Fruit fly (Drosophila melanogaster): ENCODE measurements around the gene CG9967.
A peak's percentile ranks its signal among the peaks of the same experiment; 100 is the strongest.

Gene CG9967

dm6 chr2L:2394872-2395271 lies 37.7 kb upstream of the CG9967 start:
- peak; percentile 1 for TF ChIP-seq HLH106 (tag; optimal IDR thresholded peaks at IDR 0.05)
- no peak for TF ChIP-seq N (GFP tag; optimal IDR thresholded peaks at IDR 0.05)
- TF ChIP-seq lola (GFP tag; optimal IDR thresholded peaks at IDR 0.05): no peak
- peak; percentile 2 for TF ChIP-seq Sp1 (GFP tag; optimal IDR thresholded peaks at IDR 0.05)
- no peak for TF ChIP-seq CG32264 (GFP tag; optimal IDR thresholded peaks at IDR 0.05)
- no peak for TF ChIP-seq sv (GFP tag; optimal IDR thresholded peaks at IDR 0.05)

dm6 chr2L:2391321-2391720 lies 34.2 kb upstream of the CG9967 start, which contains the start of gene CG46448:
Gene CG46448 (plus strand): TSS chr2L:2391660.
- TF ChIP-seq Abd-B (GFP tag; optimal IDR thresholded peaks at IDR 0.05) (no peak), OdsH (GFP tag; optimal IDR thresholded peaks at IDR 0.05) (no peak), dmrt93B (GFP tag; optimal IDR thresholded peaks at IDR 0.05) (no peak), Jra (GFP tag; optimal IDR thresholded peaks at IDR 0.05) (no peak), br (GFP tag; optimal IDR thresholded peaks at IDR 0.05) (no peak), HLH106 (tag; optimal IDR thresholded peaks at IDR 0.05) (no peak), Sp1 (GFP tag; optimal IDR thresholded peaks at IDR 0.05) (no peak), Hr78 (GFP tag; optimal IDR thresholded peaks at IDR 0.05) (no peak), N (GFP tag; optimal IDR thresholded peaks at IDR 0.05) (no peak), jim (GFP tag; optimal IDR thresholded peaks at IDR 0.05) (no peak), brk (GFP tag; optimal IDR thresholded peaks at IDR 0.05) (no peak), rgr (GFP tag; optimal IDR thresholded peaks at IDR 0.05) (no peak), ey (GFP tag; optimal IDR thresholded peaks at IDR 0.05) (no peak), woc (GFP tag; optimal IDR thresholded peaks at IDR 0.05) (no peak), psq (GFP tag; optimal IDR thresholded peaks at IDR 0.05) (no peak), sv (GFP tag; optimal IDR thresholded peaks at IDR 0.05) (no peak), CrebA (GFP tag; optimal IDR thresholded peaks at IDR 0.05; ENCODE audit: borderline replicate concordance) (no peak), Dif (GFP tag; optimal IDR thresholded peaks at IDR 0.05; ENCODE audit: partially characterized antibody) (no peak), foxo (GFP tag; optimal IDR thresholded peaks at IDR 0.05) (no peak)

DNA sequence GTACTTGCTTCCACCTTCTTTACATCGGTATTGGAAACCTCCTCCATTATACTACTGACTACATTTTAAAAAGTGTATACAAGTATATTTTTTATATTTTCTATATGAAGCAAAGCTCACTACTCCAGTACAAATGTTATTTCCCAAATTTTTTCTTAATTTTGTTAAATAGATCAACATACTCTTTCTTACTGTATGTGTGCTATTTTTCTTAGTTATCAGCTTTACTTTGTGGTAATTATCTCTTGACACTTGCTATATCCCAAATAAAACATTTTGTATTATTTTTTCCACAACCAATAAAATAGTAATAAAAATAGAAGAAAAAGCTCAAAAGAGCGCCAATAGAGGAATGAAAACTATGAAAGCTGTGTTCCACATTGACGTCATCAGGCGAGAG lies 33.4 kb upstream of the CG9967 start, which contains the start of gene CG43750:
Gene CG43750 (minus strand): TSS at position 101 of the 400 bp plus-strand sequence.
- TF ChIP-seq br (GFP tag; optimal IDR thresholded peaks at IDR 0.05) (no peak), CrebA (GFP tag; optimal IDR thresholded peaks at IDR 0.05; ENCODE audit: borderline replicate concordance) (no peak), brk (GFP tag; optimal IDR thresholded peaks at IDR 0.05) (no peak), Rel (GFP tag; optimal IDR thresholded peaks at IDR 0.05) (no peak), Rel (tag; optimal IDR thresholded peaks at IDR 0.05) (no peak), GATAd (GFP tag; optimal IDR thresholded peaks at IDR 0.05) (no peak), Abd-B (GFP tag; optimal IDR thresholded peaks at IDR 0.05) (no peak), psq (GFP tag; optimal IDR thresholded peaks at IDR 0.05) (no peak), Myc (optimal IDR thresholded peaks at IDR 0.05) (no peak), N (GFP tag; optimal IDR thresholded peaks at IDR 0.05) (no peak), HLH106 (tag; optimal IDR thresholded peaks at IDR 0.05) (no peak), Jra (GFP tag; optimal IDR thresholded peaks at IDR 0.05) (no peak), Hr78 (GFP tag; optimal IDR thresholded peaks at IDR 0.05) (no peak), tai (GFP tag; optimal IDR thresholded peaks at IDR 0.05) (no peak), CG32264 (GFP tag; optimal IDR thresholded peaks at IDR 0.05) (no peak)

DNA sequence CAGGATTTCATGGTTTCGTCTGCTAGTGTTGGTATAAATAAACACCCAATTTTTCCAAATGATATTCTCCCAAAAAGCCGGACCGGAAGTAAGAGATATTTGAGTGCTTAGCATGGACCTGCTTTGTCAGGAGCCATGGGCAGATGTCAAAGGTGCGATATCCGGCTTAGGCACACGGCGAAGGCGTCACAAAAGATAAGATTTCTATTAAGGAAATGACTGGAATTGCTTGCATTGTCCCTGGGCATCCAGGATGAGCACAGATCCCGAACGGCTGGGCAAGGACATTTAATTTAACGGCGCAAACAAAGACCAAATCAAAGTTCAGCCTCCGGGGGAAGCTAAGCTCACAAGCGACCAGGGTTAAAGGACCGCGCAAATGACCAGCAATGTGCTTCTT lies 28.5 kb upstream of the CG9967 start, which contains the start of gene CG3557:
Gene CG3557 (minus strand): TSS at position 101 of the 400 bp plus-strand sequence.
- TF ChIP-seq dmrt93B (GFP tag; optimal IDR thresholded peaks at IDR 0.05) (no peak), Dfd (GFP tag; optimal IDR thresholded peaks at IDR 0.05) (no peak), h (GFP tag; optimal IDR thresholded peaks at IDR 0.05) (no peak)

dm6 chr2L:2382971-2383370 lies 25.8 kb upstream of the CG9967 start, which contains the start of gene PIG-Wa:
Gene PIG-Wa (plus strand): TSS chr2L:2383202.
- TF ChIP-seq Dif (GFP tag; optimal IDR thresholded peaks at IDR 0.05; ENCODE audit: partially characterized antibody): peak; percentile 77
- TF ChIP-seq HLH106 (tag; optimal IDR thresholded peaks at IDR 0.05): no peak

DNA sequence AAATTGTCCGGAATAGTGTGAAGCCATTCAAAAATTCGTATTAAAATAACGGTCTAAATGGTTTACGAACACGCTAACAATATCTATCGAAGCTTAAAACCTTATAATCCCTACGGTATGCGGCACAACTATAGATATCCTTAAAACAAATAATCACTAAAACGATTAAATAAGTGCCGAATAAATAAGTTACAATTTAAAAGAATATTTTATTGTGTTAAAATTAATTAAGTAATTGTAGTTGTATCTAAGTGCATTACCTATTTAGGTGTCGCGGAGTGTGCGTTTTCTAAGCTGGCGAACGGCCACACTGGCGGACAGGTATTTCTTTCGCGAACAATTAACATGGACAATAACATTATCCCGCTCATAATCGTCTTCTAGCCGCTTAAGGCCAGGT lies 23.6 kb upstream of the CG9967 start, which contains the start of gene Eogt:
Gene Eogt (plus strand): TSS at position 293 of the 400 bp plus-strand sequence.
- TF ChIP-seq sv (GFP tag; optimal IDR thresholded peaks at IDR 0.05) (peak; percentile 85), brk (GFP tag; optimal IDR thresholded peaks at IDR 0.05) (no peak), GATAd (GFP tag; optimal IDR thresholded peaks at IDR 0.05) (peak; percentile 75), rgr (GFP tag; optimal IDR thresholded peaks at IDR 0.05) (peak; percentile 91), Sp1 (GFP tag; optimal IDR thresholded peaks at IDR 0.05) (peak; percentile 95), fru (GFP tag; optimal IDR thresholded peaks at IDR 0.05) (peak; percentile 85), dsf (GFP tag; optimal IDR thresholded peaks at IDR 0.05; ENCODE audit: borderline replicate concordance) (peak; percentile 67), N (GFP tag; optimal IDR thresholded peaks at IDR 0.05) (no peak), lola (GFP tag; optimal IDR thresholded peaks at IDR 0.05) (no peak), Mio (GFP tag; optimal IDR thresholded peaks at IDR 0.05) (peak; percentile 32), woc (GFP tag; optimal IDR thresholded peaks at IDR 0.05) (peak; percentile 87), OdsH (GFP tag; optimal IDR thresholded peaks at IDR 0.05) (peak; percentile 86), CrebA (GFP tag; optimal IDR thresholded peaks at IDR 0.05; ENCODE audit: borderline replicate concordance) (no peak), Myc (optimal IDR thresholded peaks at IDR 0.05) (peak; percentile 21), HLH106 (tag; optimal IDR thresholded peaks at IDR 0.05) (peak; percentile 97), CG32264 (GFP tag; optimal IDR thresholded peaks at IDR 0.05) (peak; percentile 18), Hr78 (GFP tag; optimal IDR thresholded peaks at IDR 0.05) (no peak), ey (GFP tag; optimal IDR thresholded peaks at IDR 0.05) (peak; percentile 85), Dif (GFP tag; optimal IDR thresholded peaks at IDR 0.05; ENCODE audit: partially characterized antibody) (no peak), Hnf4 (GFP tag; optimal IDR thresholded peaks at IDR 0.05) (no peak), tai (GFP tag; optimal IDR thresholded peaks at IDR 0.05) (no peak), dl (GFP tag; optimal IDR thresholded peaks at IDR 0.05; ENCODE audit: insufficient read depth in 1 of 2, partially characterized antibody in 2 of 2) (no peak), pan (optimal IDR thresholded peaks at IDR 0.05) (no peak), Jra (GFP tag; optimal IDR thresholded peaks at IDR 0.05) (no peak), h (GFP tag; optimal IDR thresholded peaks at IDR 0.05) (peak; percentile 89), Hr83 (GFP tag; optimal IDR thresholded peaks at IDR 0.05; ENCODE audit: poor library complexity, severe bottlenecking) (peak; percentile 2), foxo (GFP tag; optimal IDR thresholded peaks at IDR 0.05) (peak in 1 of 2 experiments; percentile 94), Abd-B (GFP tag; optimal IDR thresholded peaks at IDR 0.05) (no peak), psq (GFP tag; optimal IDR thresholded peaks at IDR 0.05) (peak; percentile 80)

Measured in whole organism, wandering third instar larva.